Worm (Caenorhabditis elegans): ENCODE results near the gene C18E9.2.

C18E9.2 gene

ce11 chrII:8933693-8934432 is 30.9 kb upstream of the C18E9.2 start, which contains the start of gene T21B10.3:
TSS of gene T21B10.3 (plus strand) at chrII:8934382.
- TF ChIP-seq hmg-4 (GFP tag; optimal IDR thresholded peaks at IDR 0.05): no peak
- TF ChIP-seq tbx-37 (GFP tag; conservative IDR thresholded peaks at IDR 0.05): no peak
- TF ChIP-seq ceh-36 (tag; optimal IDR thresholded peaks at IDR 0.05): no peak
- TF ChIP-seq aly-1 (tag; optimal IDR thresholded peaks at IDR 0.05): no peak
- TF ChIP-seq sea-1 (GFP tag; conservative IDR thresholded peaks at IDR 0.05): no peak
- no peak for TF ChIP-seq F13C5.2 (tag; optimal IDR thresholded peaks at IDR 0.05)
- no peak for TF ChIP-seq scrt-1 (GFP tag; IDR thresholded peaks at IDR 0.05)
- no peak for TF ChIP-seq ets-7 (tag; optimal IDR thresholded peaks at IDR 0.05)
- TF ChIP-seq B0310.2 (tag; optimal IDR thresholded peaks at IDR 0.05): no peak
- TF ChIP-seq tbx-11 (GFP tag; IDR thresholded peaks at IDR 0.05): no peak
- no peak for TF ChIP-seq hmbx-1 (tag; optimal IDR thresholded peaks at IDR 0.05)
- no peak for TF ChIP-seq pes-1 (GFP tag; IDR thresholded peaks at IDR 0.05)
- no peak for TF ChIP-seq tra-4 (tag; optimal IDR thresholded peaks at IDR 0.05)
- no peak for TF ChIP-seq hnd-1 (tag; optimal IDR thresholded peaks at IDR 0.05)
- TF ChIP-seq ceh-13 (GFP tag; optimal IDR thresholded peaks at IDR 0.05): no peak

DNA sequence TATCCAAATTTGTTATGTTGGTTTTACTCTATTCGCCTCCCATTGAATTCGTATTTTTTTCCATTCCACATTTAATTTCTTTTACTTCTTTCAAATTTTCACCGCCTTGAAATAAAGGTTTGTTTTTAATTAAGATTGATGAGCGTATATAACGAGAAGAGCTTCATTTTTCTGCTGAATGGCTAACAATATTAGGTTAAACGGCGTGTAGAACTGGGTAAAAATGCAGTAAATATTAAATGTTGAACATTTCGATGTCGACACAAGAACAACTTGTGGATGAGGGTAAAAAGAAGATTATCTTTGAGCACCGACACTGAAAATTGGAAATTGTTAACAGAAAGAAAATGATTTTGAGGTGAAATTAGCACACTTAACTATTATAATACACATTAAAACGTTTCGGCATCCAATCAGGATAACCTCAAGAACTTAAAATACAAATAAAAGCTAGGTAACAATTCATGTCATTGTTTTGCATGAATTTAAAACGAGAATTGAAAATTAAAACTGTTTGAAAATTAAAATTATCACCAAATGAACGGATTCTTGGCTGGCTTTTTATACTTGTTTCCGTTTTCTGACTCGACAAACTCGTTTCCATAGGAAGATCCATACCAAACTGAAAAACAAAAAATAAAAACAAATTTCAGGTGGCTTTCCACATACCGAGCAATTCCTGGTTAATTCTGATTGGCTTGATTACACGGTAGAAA is 25.7 kb upstream of the C18E9.2 start:
- TF ChIP-seq ets-7 (tag; optimal IDR thresholded peaks at IDR 0.05) (no peak), sea-1 (GFP tag; conservative IDR thresholded peaks at IDR 0.05) (no peak), hmg-4 (GFP tag; optimal IDR thresholded peaks at IDR 0.05) (no peak), flt-1 (GFP tag; IDR thresholded peaks at IDR 0.05) (no peak), ceh-36 (tag; optimal IDR thresholded peaks at IDR 0.05) (no peak), pes-1 (GFP tag; IDR thresholded peaks at IDR 0.05) (no peak)

- TF ChIP-seq pes-1 (GFP tag; IDR thresholded peaks at IDR 0.05) (no peak), ama-1 (optimal IDR thresholded peaks at IDR 0.05) (no peak), flt-1 (GFP tag; IDR thresholded peaks at IDR 0.05) (no peak)
Measured at ce11 chrII:8940362-8940940, 24.4 kb upstream of the C18E9.2 start, which contains the start of the genes set-17 and T21B10.4. TSS of gene set-17 (minus strand) at chrII:8940488. TSS of gene T21B10.4 (plus strand) at chrII:8940894.

DNA sequence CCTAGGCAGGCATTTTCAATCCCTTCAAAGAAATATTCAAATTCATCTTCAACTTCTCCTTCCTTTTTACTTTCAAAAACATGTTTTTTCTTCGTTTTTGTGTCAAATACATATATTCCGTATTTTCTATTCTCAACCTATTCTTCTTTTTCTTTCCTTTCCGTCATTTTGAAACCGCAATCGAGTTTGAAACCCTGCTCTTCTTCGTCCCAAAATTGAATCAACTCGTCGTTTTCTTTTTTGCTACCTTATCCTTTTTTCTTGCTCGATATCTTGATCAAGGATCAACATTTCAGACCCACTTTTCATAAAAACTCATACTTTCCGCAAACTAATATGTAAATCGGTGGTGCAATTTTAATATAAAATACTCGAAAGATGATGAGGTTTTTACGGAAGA is 19.6 kb upstream of the C18E9.2 start:
- TF ChIP-seq B0310.2 (tag; optimal IDR thresholded peaks at IDR 0.05) (no peak), tbx-11 (GFP tag; IDR thresholded peaks at IDR 0.05) (no peak), pes-1 (GFP tag; IDR thresholded peaks at IDR 0.05) (no peak), hnd-1 (tag; optimal IDR thresholded peaks at IDR 0.05) (no peak), scrt-1 (GFP tag; IDR thresholded peaks at IDR 0.05) (no peak), hmbx-1 (tag; optimal IDR thresholded peaks at IDR 0.05) (no peak), tra-4 (tag; optimal IDR thresholded peaks at IDR 0.05) (no peak)

ce11 chrII:8947391-8947790 is 17.4 kb upstream of the C18E9.2 start, which contains the start of gene cutl-15:
TSS of gene cutl-15 (minus strand) at chrII:8947688.
- TF ChIP-seq B0310.2 (tag; optimal IDR thresholded peaks at IDR 0.05) (no peak), sea-1 (GFP tag; conservative IDR thresholded peaks at IDR 0.05) (no peak), hmg-4 (GFP tag; optimal IDR thresholded peaks at IDR 0.05) (no peak), ceh-13 (GFP tag; optimal IDR thresholded peaks at IDR 0.05) (no peak), hmbx-1 (tag; optimal IDR thresholded peaks at IDR 0.05) (no peak), ama-1 (optimal IDR thresholded peaks at IDR 0.05) (no peak), F13C5.2 (tag; optimal IDR thresholded peaks at IDR 0.05) (no peak), ceh-36 (tag; optimal IDR thresholded peaks at IDR 0.05) (no peak), pes-1 (GFP tag; IDR thresholded peaks at IDR 0.05) (no peak), hnd-1 (tag; optimal IDR thresholded peaks at IDR 0.05) (no peak), tra-4 (tag; optimal IDR thresholded peaks at IDR 0.05) (no peak), flt-1 (GFP tag; IDR thresholded peaks at IDR 0.05) (no peak), scrt-1 (GFP tag; IDR thresholded peaks at IDR 0.05) (no peak), tbx-37 (GFP tag; conservative IDR thresholded peaks at IDR 0.05) (no peak), tbx-11 (GFP tag; IDR thresholded peaks at IDR 0.05) (no peak), ets-7 (tag; optimal IDR thresholded peaks at IDR 0.05) (no peak)

DNA sequence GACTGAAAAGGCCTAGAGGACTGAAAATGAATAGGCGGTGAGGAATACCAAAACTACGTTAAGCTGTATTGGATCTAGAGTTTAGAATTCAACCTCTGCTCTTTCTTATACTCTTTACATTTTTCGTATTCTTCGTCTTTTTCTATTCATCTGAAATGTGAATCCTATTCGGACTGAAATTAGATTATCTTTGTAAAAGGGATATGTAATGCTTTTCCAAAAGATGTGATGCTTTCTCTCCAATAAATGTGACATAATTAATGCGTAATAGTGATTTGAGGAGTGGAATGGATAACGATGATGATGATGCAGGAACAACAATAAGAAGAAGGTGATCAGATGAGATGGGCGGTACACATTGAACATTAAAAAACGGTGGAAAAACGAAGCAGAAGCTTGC is 16.2 kb upstream of the C18E9.2 start:
- no peak for TF ChIP-seq B0310.2 (tag; optimal IDR thresholded peaks at IDR 0.05)
- no peak for TF ChIP-seq hmbx-1 (tag; optimal IDR thresholded peaks at IDR 0.05)
- no peak for TF ChIP-seq hnd-1 (tag; optimal IDR thresholded peaks at IDR 0.05)
- TF ChIP-seq ets-7 (tag; optimal IDR thresholded peaks at IDR 0.05): no peak

DNA sequence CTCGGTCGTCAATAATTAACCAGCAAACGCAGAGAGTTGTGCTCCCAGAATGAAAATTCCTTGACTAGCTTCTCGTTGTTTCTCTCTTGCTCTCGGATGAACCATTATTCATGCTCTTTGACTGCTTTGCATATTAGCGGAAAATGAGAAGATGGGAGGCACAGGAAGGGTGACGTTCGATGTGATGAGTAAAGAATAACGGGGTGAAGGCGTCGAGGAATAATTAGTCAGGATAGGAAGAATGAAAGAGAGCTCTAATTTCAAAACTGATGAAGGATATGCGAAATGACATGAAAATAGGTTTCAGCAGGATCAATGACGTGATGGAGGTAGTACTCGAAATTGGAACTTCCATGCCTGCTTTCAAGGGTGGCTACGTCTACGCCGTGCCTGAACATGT is 13.5 kb upstream of the C18E9.2 start:
- TF ChIP-seq ceh-13 (GFP tag; optimal IDR thresholded peaks at IDR 0.05) (no peak), hmbx-1 (tag; optimal IDR thresholded peaks at IDR 0.05) (no peak), tbx-11 (GFP tag; IDR thresholded peaks at IDR 0.05) (no peak), hnd-1 (tag; optimal IDR thresholded peaks at IDR 0.05) (no peak), aly-1 (tag; optimal IDR thresholded peaks at IDR 0.05) (no peak), F13C5.2 (tag; optimal IDR thresholded peaks at IDR 0.05) (no peak), ets-7 (tag; optimal IDR thresholded peaks at IDR 0.05) (no peak), ama-1 (optimal IDR thresholded peaks at IDR 0.05) (no peak), tbx-37 (GFP tag; conservative IDR thresholded peaks at IDR 0.05) (no peak), flt-1 (GFP tag; IDR thresholded peaks at IDR 0.05) (no peak), sea-1 (GFP tag; conservative IDR thresholded peaks at IDR 0.05) (no peak)
